Worm (Caenorhabditis elegans): ENCODE data around the gene Y60C6A.1.

ce11 chrV:4805847-4806246 is 22.4 kb downstream of the Y60C6A.1 start, which contains the start of gene R02F11.3:
- no peak for TF ChIP-seq him-1 (tag; optimal IDR thresholded peaks at IDR 0.05)
- no peak for TF ChIP-seq dao-5 (tag; optimal IDR thresholded peaks at IDR 0.05)
- TF ChIP-seq W03F9.2 (tag; optimal IDR thresholded peaks at IDR 0.05): no peak

Data from whole organism, L4/young adult.